Fruit fly (Drosophila melanogaster): Measurements from ENCODE around the gene CG11885.

CG11885 gene

DNA sequence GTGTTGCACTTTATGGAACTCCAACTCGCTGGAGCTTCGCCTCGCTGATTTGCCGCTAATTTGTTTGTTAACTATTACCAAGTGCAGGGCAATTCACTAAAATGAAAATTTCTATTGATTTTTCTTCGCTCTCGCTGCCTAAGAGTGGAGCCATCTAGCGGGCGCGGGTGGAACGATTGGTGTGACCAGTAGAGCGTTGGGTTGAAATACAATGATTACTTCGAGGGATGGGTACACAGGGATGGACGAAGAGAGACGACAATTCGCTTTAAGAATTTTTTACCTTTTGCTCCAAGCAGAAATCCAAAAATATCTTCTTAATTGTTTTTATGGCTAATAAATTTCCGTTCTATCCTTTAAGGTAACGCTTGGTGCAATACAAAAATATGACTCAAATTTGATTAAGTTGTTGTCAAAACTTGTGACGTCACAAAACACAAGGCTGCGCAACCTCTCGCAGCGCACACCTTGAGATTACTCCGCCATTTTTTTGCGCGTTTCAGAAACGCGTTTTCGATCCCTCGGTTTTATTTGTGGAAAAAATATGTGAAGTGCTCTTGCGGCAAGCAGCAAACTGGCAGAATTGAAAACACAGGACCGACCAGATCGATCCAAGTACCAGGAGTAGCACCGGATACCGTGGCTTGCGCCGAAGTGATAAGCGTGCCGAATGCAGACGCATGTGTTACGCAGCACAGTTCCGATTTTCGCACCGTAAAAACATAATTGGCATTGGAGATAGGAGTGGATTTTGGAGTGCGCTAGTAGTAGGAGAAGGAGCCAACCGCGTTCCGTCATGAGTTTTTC lies 6.5 kb downstream of the CG11885 start, which contains the start of the genes AP-2alpha and ebi (continued):
- no peak for TF ChIP-seq CG2129 (GFP tag; IDR thresholded peaks at IDR 0.05; ENCODE audit: partially characterized antibody)
- 0 out of 2 replicates have a peak, but pooled peaks have one; percentile 10 for TF ChIP-seq CG11696 (GFP tag; IDR thresholded peaks at IDR 0.05)
- TF ChIP-seq fru (optimal IDR thresholded peaks at IDR 0.05) = no peak
- TF ChIP-seq CG3847 (GFP tag; IDR thresholded peaks at IDR 0.05) = peak; percentile 94
- peak; percentile 85 for TF ChIP-seq CG2712 (tag; optimal IDR thresholded peaks at IDR 0.05)
- TF ChIP-seq CG6689 (GFP tag; IDR thresholded peaks at IDR 0.05) = peak; percentile 100
- peak; percentile 84 for TF ChIP-seq E2f1 (GFP tag; IDR thresholded peaks at IDR 0.05)
- TF ChIP-seq CG10979 (tag; optimal IDR thresholded peaks at IDR 0.05) = peak; percentile 76
- TF ChIP-seq Hey (tag; optimal IDR thresholded peaks at IDR 0.05) = peak; percentile 59
- peak; percentile 58 for TF ChIP-seq MTF-1 (GFP tag; optimal IDR thresholded peaks at IDR 0.05; ENCODE audit: borderline replicate concordance)
- peak; percentile 97 for TF ChIP-seq HmgD (GFP tag; optimal IDR thresholded peaks at IDR 0.05)
- no peak for TF ChIP-seq gsb-n (tag; optimal IDR thresholded peaks at IDR 0.05)
- no peak for TF ChIP-seq Hr39 (optimal IDR thresholded peaks at IDR 0.05)
- TF ChIP-seq CG12236 (GFP tag; optimal IDR thresholded peaks at IDR 0.05) = peak; percentile 77
- peak; percentile 79 for TF ChIP-seq CG13894 (tag; optimal IDR thresholded peaks at IDR 0.05)
- TF ChIP-seq CG12104 (GFP tag; optimal IDR thresholded peaks at IDR 0.05) = peak; percentile 86
- TF ChIP-seq gt (GFP tag; IDR thresholded peaks at IDR 0.05) = peak; percentile 77
- TF ChIP-seq CG3838 (GFP tag; optimal IDR thresholded peaks at IDR 0.05) = peak; percentile 77
- peak; percentile 78 for TF ChIP-seq CG10267 (tag; optimal IDR thresholded peaks at IDR 0.05)
- peak; percentile 85 for TF ChIP-seq Camta (GFP tag; optimal IDR thresholded peaks at IDR 0.05)
- peak; percentile 95 for TF ChIP-seq CG8944 (GFP tag; optimal IDR thresholded peaks at IDR 0.05)

DNA sequence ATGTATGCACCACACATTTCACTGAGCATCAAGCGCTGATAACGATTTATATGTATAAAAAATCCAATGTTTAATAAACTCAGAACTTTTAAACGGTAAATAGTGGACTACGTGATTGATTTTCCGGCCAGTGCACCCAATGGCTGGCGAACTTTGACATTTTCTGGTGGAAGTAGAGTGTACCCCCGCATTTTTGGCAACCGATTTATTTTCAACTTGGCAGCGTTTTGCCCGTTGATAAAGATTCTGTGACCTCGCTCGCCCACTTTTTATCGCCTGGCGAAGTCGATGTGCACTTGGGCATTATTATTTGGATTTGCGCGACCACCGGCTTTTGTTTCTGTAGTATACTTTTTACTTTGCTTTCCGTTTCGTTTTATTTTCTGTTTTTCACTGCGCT lies 7.4 kb downstream of the CG11885 start:
- TF ChIP-seq Kr (GFP tag; optimal IDR thresholded peaks at IDR 0.05) = no peak
- TF ChIP-seq CG2889 (GFP tag; IDR thresholded peaks at IDR 0.05) = no peak
- TF ChIP-seq sqz (GFP tag; optimal IDR thresholded peaks at IDR 0.05) = no peak
- no peak for TF ChIP-seq CG12219 (GFP tag; optimal IDR thresholded peaks at IDR 0.05)
- no peak for TF ChIP-seq HLH4C (GFP tag; IDR thresholded peaks at IDR 0.05; ENCODE audit: partially characterized antibody)
- TF ChIP-seq zf30C (GFP tag; optimal IDR thresholded peaks at IDR 0.05) = no peak
- TF ChIP-seq Hr78 (GFP tag; optimal IDR thresholded peaks at IDR 0.05) = peak in 1 of 2 experiments; percentile 60

DNA sequence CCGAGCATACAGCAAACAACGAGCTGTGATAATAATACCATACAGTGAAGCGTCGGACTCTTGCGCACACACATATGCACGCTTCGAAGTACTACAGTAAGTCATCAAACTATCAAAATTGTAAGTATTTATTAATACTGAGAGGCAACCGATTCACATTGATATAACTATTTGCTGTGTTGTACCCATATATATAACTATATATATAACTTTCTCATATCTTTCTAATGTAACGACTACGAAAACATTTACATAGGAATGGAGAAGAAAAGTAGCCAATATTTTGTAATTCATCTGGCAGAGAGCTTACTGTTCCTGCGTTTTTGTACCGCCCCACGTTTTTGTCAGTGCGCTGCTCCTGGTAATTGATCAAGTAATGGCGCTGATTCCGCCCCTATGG lies 8.3 kb downstream of the CG11885 start:
- no peak for TF ChIP-seq NfI (GFP tag; optimal IDR thresholded peaks at IDR 0.05)
- TF ChIP-seq CrebB (tag; optimal IDR thresholded peaks at IDR 0.05) = no peak
- no peak for TF ChIP-seq CG6854 (GFP tag; optimal IDR thresholded peaks at IDR 0.05)
- TF ChIP-seq CG15073 (GFP tag; optimal IDR thresholded peaks at IDR 0.05) = no peak
- TF ChIP-seq Dip3 (GFP tag; optimal IDR thresholded peaks at IDR 0.05) = no peak
- no peak for TF ChIP-seq Max (GFP tag; optimal IDR thresholded peaks at IDR 0.05)
- no peak for TF ChIP-seq hkb (optimal IDR thresholded peaks at IDR 0.05)
- no peak for TF ChIP-seq hkb (GFP tag; IDR thresholded peaks at IDR 0.05)
- no peak for TF ChIP-seq Dad (GFP tag; optimal IDR thresholded peaks at IDR 0.05)
- TF ChIP-seq nmo (GFP tag; optimal IDR thresholded peaks at IDR 0.05) = no peak
- TF ChIP-seq tna (GFP tag; IDR thresholded peaks at IDR 0.05; ENCODE audit: partially characterized antibody) = no peak
- TF ChIP-seq CG12744 (GFP tag; optimal IDR thresholded peaks at IDR 0.05) = no peak
- no peak for TF ChIP-seq esg (GFP tag; conservative IDR thresholded peaks at IDR 0.05)
- no peak for TF ChIP-seq CG4282 (GFP tag; optimal IDR thresholded peaks at IDR 0.05)
- no peak for TF ChIP-seq CG6791 (GFP tag; IDR thresholded peaks at IDR 0.05; ENCODE audit: partially characterized antibody)
- no peak for TF ChIP-seq run (tag; optimal IDR thresholded peaks at IDR 0.05)
- no peak for TF ChIP-seq vnd (GFP tag; IDR thresholded peaks at IDR 0.05; ENCODE audit: partially characterized antibody)
- TF ChIP-seq CG17612 (GFP tag; IDR thresholded peaks at IDR 0.05) = no peak
- TF ChIP-seq abd-A (tag; optimal IDR thresholded peaks at IDR 0.05) = no peak
- TF ChIP-seq slp2 (GFP tag; optimal IDR thresholded peaks at IDR 0.05) = no peak
- no peak for TF ChIP-seq Sin3A (optimal IDR thresholded peaks at IDR 0.05)
- no peak for TF ChIP-seq p53 (GFP tag; optimal IDR thresholded peaks at IDR 0.05)

Data from whole organism, embryonic.